Worm (Caenorhabditis elegans) whole organism, L3 larva: Measurements from ENCODE around the gene ctsa-3.2.

Experiments
- R02D3.7 ChIP-seq: fragments of 150-350 bp; optimal IDR thresholded peaks from 2 replicates; lab custom pipeline; 2014; ENCODE audit warnings: missing biosample characterization, missing genetic modification characterization
- ZK546.5 ChIP-seq: sonication (generic microtip); optimal IDR thresholded peaks from 2 replicates; lab custom pipeline; 2017; ENCODE audit warnings: missing biosample characterization, missing genetic modification characterization
- ama-1 ChIP-seq: fragments of 150-350 bp; optimal IDR thresholded peaks from 2 replicates; lab custom pipeline; 2018
- ceh-28 ChIP-seq: fragments of 150-350 bp; optimal IDR thresholded peaks from 2 replicates; lab custom pipeline; 2014; ENCODE audit warnings: missing biosample characterization, missing genetic modification reagents, missing genetic modification characterization
- daf-12 ChIP-seq: fragments of 150-350 bp; optimal IDR thresholded peaks from 2 replicates; lab custom pipeline; 2014; ENCODE audit warnings: missing biosample characterization, missing genetic modification reagents, missing genetic modification characterization
- egl-27 ChIP-seq: sonication (generic microtip); optimal IDR thresholded peaks from 4 replicates; lab custom pipeline; 2017; ENCODE audit warnings: missing biosample characterization, missing genetic modification reagents, missing genetic modification characterization
- egl-5 ChIP-seq: fragments of 150-350 bp; optimal IDR thresholded peaks from 2 replicates; lab custom pipeline; 2017; ENCODE audit warnings: missing biosample characterization, missing genetic modification reagents, missing genetic modification characterization, inconsistent platforms
- elt-1 ChIP-seq: fragments of 150-350 bp; optimal IDR thresholded peaks from 2 replicates; lab custom pipeline; 2014; ENCODE audit warnings: missing biosample characterization, missing genetic modification characterization
- elt-2 ChIP-seq: sonication (generic microtip); optimal IDR thresholded peaks from 2 replicates; lab custom pipeline; 2016; ENCODE audit warnings: missing genetic modification reagents, mild to moderate bottlenecking, missing genetic modification characterization, missing compliant biosample characterization
- eor-1 ChIP-seq, 2 experiments: fragments of 150-350 bp; optimal IDR thresholded peaks; 2 replicates each; lab custom pipeline; 2014 to 2018; ENCODE audit warnings: missing biosample characterization in 2 of 2, missing genetic modification characterization in 2 of 2
- fkh-10 ChIP-seq: sonication (generic microtip); optimal IDR thresholded peaks from 2 replicates; lab custom pipeline; 2017; ENCODE audit warnings: missing biosample characterization, missing genetic modification reagents, missing genetic modification characterization
- fkh-2 ChIP-seq: fragments of 150-350 bp; optimal IDR thresholded peaks from 2 replicates; lab custom pipeline; 2014; ENCODE audit warnings: missing biosample characterization, missing genetic modification reagents, missing genetic modification characterization
- fos-1 ChIP-seq: fragments of 150-350 bp; optimal IDR thresholded peaks from 2 replicates; lab custom pipeline; 2014; ENCODE audit warnings: missing biosample characterization, missing genetic modification characterization
- hmg-11 ChIP-seq: sonication (generic microtip); optimal IDR thresholded peaks from 2 replicates; lab custom pipeline; 2016; ENCODE audit warnings: missing genetic modification characterization, missing compliant biosample characterization
- jun-1 ChIP-seq: fragments of 150-350 bp; optimal IDR thresholded peaks from 2 replicates; lab custom pipeline; 2014; ENCODE audit warnings: missing biosample characterization, missing genetic modification reagents, missing genetic modification characterization
- lin-15B ChIP-seq: fragments of 150-350 bp; optimal IDR thresholded peaks from 2 replicates; lab custom pipeline; 2014; ENCODE audit warnings: missing biosample characterization, missing genetic modification characterization
- lin-39 ChIP-seq: fragments of 150-350 bp; optimal IDR thresholded peaks from 2 replicates; lab custom pipeline; 2018; ENCODE audit warnings: missing biosample characterization, missing genetic modification reagents, missing genetic modification characterization
- nfya-1 ChIP-seq: sonication (generic microtip); optimal IDR thresholded peaks from 2 replicates; lab custom pipeline; 2017; ENCODE audit warnings: missing genetic modification characterization, mild to moderate bottlenecking, missing compliant biosample characterization, antibody characterized with exemption, moderate library complexity; ENCODE audit not compliant: insufficient read depth
- nhr-11 ChIP-seq: fragments of 150-350 bp; optimal IDR thresholded peaks from 2 replicates; lab custom pipeline; 2014; ENCODE audit warnings: missing biosample characterization, missing genetic modification characterization
- nhr-12 ChIP-seq: fragments of 150-350 bp; optimal IDR thresholded peaks from 2 replicates; lab custom pipeline; 2014; ENCODE audit warnings: missing biosample characterization, missing genetic modification characterization
- nhr-23 ChIP-seq: fragments of 150-350 bp; optimal IDR thresholded peaks from 2 replicates; lab custom pipeline; 2014; ENCODE audit warnings: missing biosample characterization, missing genetic modification reagents, missing genetic modification characterization
- nhr-237 ChIP-seq: fragments of 150-350 bp; optimal IDR thresholded peaks from 2 replicates; lab custom pipeline; 2014; ENCODE audit warnings: missing biosample characterization, missing genetic modification characterization
- nhr-25 ChIP-seq: sonication (generic microtip); optimal IDR thresholded peaks from 2 replicates; lab custom pipeline; 2017; ENCODE audit warnings: missing biosample characterization, missing genetic modification characterization
- nhr-43 ChIP-seq: sonication (generic microtip); optimal IDR thresholded peaks from 2 replicates; lab custom pipeline; 2016; ENCODE audit warnings: mild to moderate bottlenecking, missing genetic modification characterization, missing compliant biosample characterization; ENCODE audit not compliant: poor library complexity, severe bottlenecking
- nhr-77 ChIP-seq: fragments of 150-350 bp; optimal IDR thresholded peaks from 2 replicates; lab custom pipeline; 2014; ENCODE audit warnings: missing biosample characterization, missing genetic modification characterization
- pha-4 ChIP-seq: fragments of 150-350 bp; optimal IDR thresholded peaks from 2 replicates; lab custom pipeline; 2014; ENCODE audit warnings: missing biosample characterization, missing genetic modification reagents, missing genetic modification characterization
- pqm-1 ChIP-seq: fragments of 150-350 bp; optimal IDR thresholded peaks from 2 replicates; lab custom pipeline; 2017; ENCODE audit warnings: missing biosample characterization, missing genetic modification characterization, inconsistent platforms
- snpc-4 ChIP-seq: fragments of 150-350 bp; optimal IDR thresholded peaks from 2 replicates; lab custom pipeline; 2014; ENCODE audit warnings: missing biosample characterization, missing genetic modification characterization
- tbx-2 ChIP-seq: sonication (generic microtip); optimal IDR thresholded peaks from 2 replicates; lab custom pipeline; 2016; ENCODE audit warnings: mild to moderate bottlenecking, missing genetic modification characterization, missing compliant biosample characterization
- unc-39 ChIP-seq: sonication (generic microtip); optimal IDR thresholded peaks from 4 replicates; lab custom pipeline; 2017; ENCODE audit warnings: missing biosample characterization, missing genetic modification characterization
- unc-62 ChIP-seq: fragments of 150-350 bp; sonication (generic microtip); optimal IDR thresholded peaks from 4 replicates; lab custom pipeline; 2014; ENCODE audit warnings: missing biosample characterization, missing genetic modification reagents, missing genetic modification characterization

ctsa-3.2 gene

ce11 chrII:9880826-9881225 lies 5.8 kb downstream of the ctsa-3.2 start, which contains the start of gene C08H9.15:
TSS of gene C08H9.15 (plus strand) at chrII:9881193.
- no peak for TF ChIP-seq unc-39 (tag; lab: Kevin White, UChicago)
- TF ChIP-seq ZK546.5 (tag; lab: Kevin White, UChicago): no peak
- TF ChIP-seq R02D3.7: no peak
- TF ChIP-seq nhr-25: peak; percentile 30
- TF ChIP-seq unc-62 (GFP tag; lab: Kevin White, UChicago): no peak

ce11 chrII:9886216-9886615 lies 11.2 kb downstream of the ctsa-3.2 start, which contains the start of gene algn-8:
TSS of gene algn-8 (minus strand) at chrII:9886442.
- TF ChIP-seq nhr-43 (tag; lab: Kevin White, UChicago) (no peak), R02D3.7 (no peak), fkh-10 (no peak), nhr-11 (tag; lab: Kevin White, UChicago) (no peak), unc-62 (GFP tag; lab: Kevin White, UChicago) (no peak), ZK546.5 (tag; lab: Kevin White, UChicago) (no peak), fos-1 (tag; lab: Kevin White, UChicago) (no peak), nfya-1 (tag; lab: Kevin White, UChicago) (no peak)

ce11 chrII:9888549-9888948 lies 13.6 kb downstream of the ctsa-3.2 start:
- TF ChIP-seq fkh-2 (tag; lab: Kevin White, UChicago) (no peak), R02D3.7 (no peak), daf-12 (tag; lab: Kevin White, UChicago) (no peak), ZK546.5 (tag; lab: Kevin White, UChicago) (no peak), unc-39 (tag; lab: Kevin White, UChicago) (no peak)

ce11 chrII:9891031-9891689 lies 16.2 kb downstream of the ctsa-3.2 start, which contains the start of gene vgln-1:
TSS of gene vgln-1 (minus strand) at chrII:9891081.
- TF ChIP-seq nhr-12 (tag; lab: Kevin White, UChicago) (no peak), snpc-4 (tag; lab: Kevin White, UChicago) (no peak), nhr-23 (tag; lab: Kevin White, UChicago) (peak; percentile 61), pha-4 (tag; lab: Kevin White, UChicago) (peak; percentile 69), nhr-25 (peak; percentile 55), nhr-237 (tag; lab: Kevin White, UChicago) (no peak), hmg-11 (peak; percentile 1)

- TF ChIP-seq R02D3.7 (no peak), elt-1 (tag; lab: Kevin White, UChicago) (peak; percentile 91), pha-4 (tag; lab: Kevin White, UChicago) (no peak), lin-15B (tag; lab: Kevin White, UChicago) (no peak), nhr-23 (tag; lab: Kevin White, UChicago) (peak; percentile 2), nhr-43 (tag; lab: Kevin White, UChicago) (no peak), pqm-1 (tag; lab: Kevin White, UChicago) (peak; percentile 48), tbx-2 (tag; lab: Kevin White, UChicago) (no peak), elt-2 (tag; lab: Kevin White, UChicago) (peak; percentile 75), ama-1 (no peak)
These were observed 16.8 kb downstream of the ctsa-3.2 start for ce11 chrII:9891823-9892222.

ce11 chrII:9892409-9892808 lies 17.4 kb downstream of the ctsa-3.2 start, which contains the start of gene C08H9.16:
TSS of gene C08H9.16 (plus strand) at chrII:9892778.
- peak; percentile 87 for TF ChIP-seq nhr-23 (tag; lab: Kevin White, UChicago)
- TF ChIP-seq fkh-10: no peak
- TF ChIP-seq nhr-237 (tag; lab: Kevin White, UChicago): no peak
- TF ChIP-seq pha-4 (tag; lab: Kevin White, UChicago): peak; percentile 78
- no peak for TF ChIP-seq jun-1
- TF ChIP-seq ceh-28 (tag; lab: Kevin White, UChicago): peak; percentile 14
- TF ChIP-seq egl-27 (tag; lab: Kevin White, UChicago): no peak
- TF ChIP-seq snpc-4 (tag; lab: Kevin White, UChicago): peak; percentile 69
- TF ChIP-seq lin-39 (tag; lab: Kevin White, UChicago): peak; percentile 14
- TF ChIP-seq R02D3.7: peak; percentile 28
- peak; percentile 97 for TF ChIP-seq nfya-1 (tag; lab: Kevin White, UChicago)
- TF ChIP-seq nhr-43 (tag; lab: Kevin White, UChicago): peak; percentile 37
- no peak for TF ChIP-seq eor-1 (tag; optimal IDR thresholded peaks at IDR 0.05; lab: Kevin White, UChicago)
- peak; percentile 21 for TF ChIP-seq elt-2 (tag; lab: Kevin White, UChicago)
- TF ChIP-seq egl-5: peak; percentile 9
- TF ChIP-seq nhr-25: peak; percentile 26
- TF ChIP-seq hmg-11: peak; percentile 52
- peak; percentile 17 for TF ChIP-seq nhr-77 (tag; lab: Kevin White, UChicago)
- TF ChIP-seq lin-15B (tag; lab: Kevin White, UChicago): peak; percentile 52
- TF ChIP-seq, all 47 proteins: peak for 14
